Fruit fly (Drosophila melanogaster): ENCODE results near the gene CG13895.

The CG13895 gene

DNA sequence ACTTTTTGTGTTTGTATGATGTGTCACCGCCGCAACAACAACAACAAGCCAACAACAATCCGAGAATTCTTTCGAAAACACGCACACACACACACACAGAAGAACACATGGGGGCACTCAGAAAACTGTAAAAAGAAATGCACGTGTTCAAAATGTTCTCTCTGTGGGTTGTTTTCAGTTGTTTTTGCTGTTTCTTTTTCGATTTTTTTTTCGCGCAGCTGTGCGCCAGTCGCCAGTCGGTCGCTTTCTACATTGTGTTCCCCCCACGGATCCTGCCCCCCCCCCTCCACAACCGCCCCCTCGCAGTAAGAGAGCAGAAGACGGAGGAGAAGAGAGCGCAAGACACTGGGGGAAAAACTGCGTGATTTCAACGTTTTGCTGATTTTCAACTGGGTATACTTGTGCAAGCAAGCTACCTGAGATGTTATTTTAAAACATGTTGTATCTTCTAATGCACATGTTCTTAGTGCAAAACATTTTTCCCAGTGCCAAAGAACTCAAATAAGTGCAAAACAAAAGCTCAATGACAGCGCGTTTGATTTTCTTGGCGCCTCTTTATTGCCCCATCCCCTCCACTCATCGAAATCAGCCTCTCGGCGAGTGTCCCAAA lies 43.6 kb upstream of the CG13895 start (continued):
- TF ChIP-seq CG6854 (GFP tag; optimal IDR thresholded peaks at IDR 0.05): peak; percentile 42
- TF ChIP-seq Sox102F (GFP tag; optimal IDR thresholded peaks at IDR 0.05): peak; percentile 13
- TF ChIP-seq salr (GFP tag; optimal IDR thresholded peaks at IDR 0.05): no peak
- no peak for TF ChIP-seq CG16779 (tag; optimal IDR thresholded peaks at IDR 0.05)
- no peak for TF ChIP-seq CG1621 (tag; optimal IDR thresholded peaks at IDR 0.05)
- peak; percentile 41 for TF ChIP-seq achi (GFP tag; optimal IDR thresholded peaks at IDR 0.05)
- peak; percentile 5 for TF ChIP-seq CG4318 (GFP tag; optimal IDR thresholded peaks at IDR 0.05)
- TF ChIP-seq CG3919 (GFP tag; optimal IDR thresholded peaks at IDR 0.05): peak; percentile 36
- TF ChIP-seq Hr39 (GFP tag; optimal IDR thresholded peaks at IDR 0.05): peak; percentile 61
- TF ChIP-seq CG10631 (GFP tag; optimal IDR thresholded peaks at IDR 0.05): peak; percentile 20
- TF ChIP-seq svp (GFP tag): no peak
- peak; percentile 48 for TF ChIP-seq lz (GFP tag; optimal IDR thresholded peaks at IDR 0.05)
- TF ChIP-seq Eip78C (GFP tag): no peak
- peak; percentile 80 for TF ChIP-seq net (GFP tag; optimal IDR thresholded peaks at IDR 0.05)
- peak; percentile 7 for TF ChIP-seq fd59A (GFP tag; optimal IDR thresholded peaks at IDR 0.05)
- TF ChIP-seq Hr4 (GFP tag; optimal IDR thresholded peaks at IDR 0.05): peak; percentile 41
- TF ChIP-seq topi (GFP tag; optimal IDR thresholded peaks at IDR 0.05): peak; percentile 48
- TF ChIP-seq CG11902 (GFP tag; optimal IDR thresholded peaks at IDR 0.05): peak; percentile 2
- TF ChIP-seq CG7368 (GFP tag; optimal IDR thresholded peaks at IDR 0.05): no peak
- TF ChIP-seq Gug (GFP tag; IDR thresholded peaks at IDR 0.05): peak; percentile 81
- TF ChIP-seq Hr38 (GFP tag; optimal IDR thresholded peaks at IDR 0.05): no peak
- peak; percentile 7 for TF ChIP-seq pdm3 (GFP tag; optimal IDR thresholded peaks at IDR 0.05)
- peak; percentile 35 for TF ChIP-seq Sox14 (GFP tag; optimal IDR thresholded peaks at IDR 0.05)
- 0 out of 3 replicates have a peak, but pooled peaks have one; percentile 40 for TF ChIP-seq CG8119 (GFP tag; IDR thresholded peaks at IDR 0.05)
- no peak for TF ChIP-seq fd85E (GFP tag; optimal IDR thresholded peaks at IDR 0.05)
- no peak for TF ChIP-seq CG9139 (GFP tag; optimal IDR thresholded peaks at IDR 0.05)
- TF ChIP-seq CG10669 (GFP tag; optimal IDR thresholded peaks at IDR 0.05): peak; percentile 28
- no peak for TF ChIP-seq Eip75B (GFP tag; optimal IDR thresholded peaks at IDR 0.05)
- peak; percentile 49 for TF ChIP-seq CG3032 (tag; optimal IDR thresholded peaks at IDR 0.05)
- TF ChIP-seq CG11294 (GFP tag; IDR thresholded peaks at IDR 0.05): peak; percentile 72
- TF ChIP-seq CG6163 (GFP tag; IDR thresholded peaks at IDR 0.05): peak; percentile 76
- no peak for TF ChIP-seq Blimp-1 (GFP tag; optimal IDR thresholded peaks at IDR 0.05)

DNA sequence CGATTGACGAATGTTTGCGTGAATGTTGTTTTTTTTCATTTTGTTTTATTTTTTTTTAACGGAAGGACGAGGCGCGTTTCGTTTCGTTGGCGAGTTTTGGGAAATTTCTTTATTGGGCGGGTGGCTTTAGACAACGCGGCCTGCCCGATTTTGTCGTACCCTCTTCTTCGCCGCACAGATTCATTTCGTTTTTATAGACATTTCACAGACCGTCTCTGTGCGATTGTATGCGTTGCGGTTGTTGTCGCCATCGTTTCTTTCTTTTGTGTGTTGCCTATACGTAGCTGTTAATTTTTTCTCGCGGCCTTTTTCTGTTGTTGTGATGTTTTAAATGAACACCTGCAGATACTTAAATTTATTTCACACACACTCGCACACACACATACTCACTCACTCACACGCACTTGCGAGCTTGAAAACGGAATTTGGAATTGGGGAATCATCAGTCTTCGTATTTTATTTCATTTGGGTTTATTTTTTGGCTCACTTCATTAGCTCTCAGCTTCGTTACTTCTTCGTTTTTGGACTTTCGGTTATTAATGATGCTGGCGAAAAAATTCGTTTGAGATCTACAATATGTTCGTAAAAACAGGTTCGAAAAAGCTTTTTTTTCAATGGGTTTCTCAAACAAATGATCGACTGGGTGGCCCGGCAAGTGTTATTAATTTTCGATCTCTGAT lies 42.7 kb upstream of the CG13895 start:
- no peak for TF ChIP-seq CG1621 (tag; optimal IDR thresholded peaks at IDR 0.05)
- no peak for TF ChIP-seq Sox15 (GFP tag; optimal IDR thresholded peaks at IDR 0.05)
- TF ChIP-seq Met (GFP tag; optimal IDR thresholded peaks at IDR 0.05): no peak
- TF ChIP-seq Hr39 (GFP tag; optimal IDR thresholded peaks at IDR 0.05): no peak
- TF ChIP-seq topi (GFP tag; optimal IDR thresholded peaks at IDR 0.05): no peak
- no peak for TF ChIP-seq CG34406 (GFP tag; optimal IDR thresholded peaks at IDR 0.05)

DNA sequence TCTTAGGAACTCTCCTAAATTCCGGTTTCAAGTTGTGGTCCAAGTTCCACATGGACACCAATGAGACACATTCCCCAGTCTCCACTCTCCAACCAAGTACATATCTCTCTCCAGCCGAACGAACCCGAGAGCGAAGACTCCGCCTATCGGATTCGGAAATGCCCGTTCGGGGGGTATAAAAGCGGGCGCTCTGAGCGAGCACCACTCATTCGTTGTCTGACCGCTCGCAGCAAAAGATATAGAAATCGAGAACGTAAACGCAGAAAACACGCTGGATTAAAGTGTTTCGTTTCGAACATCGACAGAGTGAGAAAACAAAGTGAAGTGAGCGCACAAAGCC lies 41.2 kb upstream of the CG13895 start, which contains the start of gene emc:
emc (plus strand) TSS at position 202 of the 340 bp plus-strand sequence.
- TF ChIP-seq CG3032 (tag; optimal IDR thresholded peaks at IDR 0.05): peak; percentile 11
- TF ChIP-seq Sox102F (GFP tag; optimal IDR thresholded peaks at IDR 0.05): peak; percentile 74
- peak; percentile 24 for TF ChIP-seq fd85E (GFP tag; optimal IDR thresholded peaks at IDR 0.05)
- TF ChIP-seq CG10631 (GFP tag; optimal IDR thresholded peaks at IDR 0.05): no peak
- TF ChIP-seq CG8632 (GFP tag; optimal IDR thresholded peaks at IDR 0.05): peak; percentile 7
- TF ChIP-seq topi (GFP tag; optimal IDR thresholded peaks at IDR 0.05): peak; percentile 52
- peak; percentile 58 for TF ChIP-seq CG6808 (GFP tag; optimal IDR thresholded peaks at IDR 0.05)
- TF ChIP-seq salr (GFP tag; optimal IDR thresholded peaks at IDR 0.05): peak in 1 of 2 experiments; percentile 35
- peak; percentile 58 to 67 for TF ChIP-seq ss (GFP tag; optimal IDR thresholded peaks at IDR 0.05)
- peak; percentile 7 for TF ChIP-seq pdm3 (GFP tag; optimal IDR thresholded peaks at IDR 0.05)
- TF ChIP-seq CG6854 (GFP tag; optimal IDR thresholded peaks at IDR 0.05): peak; percentile 90
- TF ChIP-seq eg (GFP tag; IDR thresholded peaks at IDR 0.05): peak; percentile 65; the same call in 2 of the 3 replicates
- TF ChIP-seq Eip93F (GFP tag; optimal IDR thresholded peaks at IDR 0.05): peak; percentile 65
- no peak for TF ChIP-seq CG4318 (GFP tag; optimal IDR thresholded peaks at IDR 0.05)
- peak; percentile 65 for TF ChIP-seq CG1621 (tag; optimal IDR thresholded peaks at IDR 0.05)
- no peak for TF ChIP-seq dac (GFP tag; optimal IDR thresholded peaks at IDR 0.05)
- TF ChIP-seq Gug (GFP tag; IDR thresholded peaks at IDR 0.05): peak; percentile 38; the same call in 1 of the 2 replicates
- TF ChIP-seq CG15336 (GFP tag; IDR thresholded peaks at IDR 0.05): 0 out of 2 replicates have a peak, but pooled peaks have one; percentile 21
- peak; percentile 79 for TF ChIP-seq svp (GFP tag)
- TF ChIP-seq Ets21C (GFP tag; optimal IDR thresholded peaks at IDR 0.05): no peak
- peak; percentile 46 for TF ChIP-seq achi (GFP tag; optimal IDR thresholded peaks at IDR 0.05)
- TF ChIP-seq CG8119 (GFP tag; IDR thresholded peaks at IDR 0.05): peak; percentile 26; the same call in 1 of the 3 replicates
- no peak for TF ChIP-seq Hr38 (GFP tag; optimal IDR thresholded peaks at IDR 0.05)
- peak; percentile 29 for TF ChIP-seq CG10669 (GFP tag; optimal IDR thresholded peaks at IDR 0.05)
- TF ChIP-seq cyc (GFP tag; optimal IDR thresholded peaks at IDR 0.05): no peak
- peak; percentile 68 for TF ChIP-seq CG3919 (GFP tag; optimal IDR thresholded peaks at IDR 0.05)
- peak; percentile 61 for TF ChIP-seq esn (GFP tag; optimal IDR thresholded peaks at IDR 0.05)
